Worm (Caenorhabditis elegans): ENCODE data around the gene T26H5.14.

- TF ChIP-seq unc-62 (GFP tag; optimal IDR thresholded peaks at IDR 0.05): no peak
- no peak for TF ChIP-seq F37B4.10 (GFP tag; IDR thresholded peaks at IDR 0.05)
- no peak for TF ChIP-seq hlh-26 (GFP tag; conservative IDR thresholded peaks at IDR 0.05)
- no peak for TF ChIP-seq let-526 (GFP tag; IDR thresholded peaks at IDR 0.05)
- TF ChIP-seq rcor-1 (GFP tag; IDR thresholded peaks at IDR 0.05): no peak
Observed at ce11 chrV:15426944-15427343, 22.0 kb upstream of the T26H5.14 start, which contains the start of gene fbxa-209.

Measured in whole organism, young adult.